Worm (Caenorhabditis elegans) whole organism, L1 larva: Measurements from ENCODE around the gene srbc-62.

ENCODE experiments used
- aly-2 ChIP-seq: fragments of 150-350 bp; optimal IDR thresholded peaks from 2 replicates; lab custom pipeline; 2014; ENCODE audit warnings: missing biosample characterization, missing genetic modification characterization
- efl-1 ChIP-seq, 4 experiments: fragments of 150-350 bp; optimal IDR thresholded peaks in 3 of 4; peaks in 1 of 4; 1 replicate in 1 of 4; 2 replicates in 3 of 4; lab custom pipeline; 2014; ENCODE audit warnings: missing biosample characterization in 2 of 4, missing genetic modification characterization in 2 of 4, missing genetic modification reagents in 2 of 4
- elt-3 ChIP-seq, 6 experiments: fragments of 150-350 bp in 1 of 6; sonication (generic microtip); optimal IDR thresholded peaks; 2 replicates each; lab custom pipeline; 2017 to 2018; ENCODE audit warnings: missing biosample characterization in 6 of 6, missing genetic modification characterization in 6 of 6, inconsistent platforms in 1 of 6
- nhr-28 ChIP-seq: fragments of 150-350 bp; optimal IDR thresholded peaks from 2 replicates; lab custom pipeline; 2014; ENCODE audit warnings: missing biosample characterization, missing genetic modification characterization

ce11 chrV:17170822-17171221 is 47.0 kb upstream of the srbc-62 start, which contains the start of gene srw-51:
- no peak for TF ChIP-seq nhr-28
- no peak for TF ChIP-seq elt-3 (tag; optimal IDR thresholded peaks at IDR 0.05; lab: Kevin White, UChicago)
- TF ChIP-seq aly-2 (tag; lab: Kevin White, UChicago) = no peak
- no peak for TF ChIP-seq efl-1 (optimal IDR thresholded peaks at IDR 0.05; lab: Kevin White, UChicago)
- no peak for TF ChIP-seq efl-1 (GFP tag; optimal IDR thresholded peaks at IDR 0.05 in 1 of 2; lab: Kevin White, UChicago)
